Fruit fly (Drosophila melanogaster) S2 (cell line): ENCODE results near the gene Dhc16F.

ENCODE experiments used
- CG8478 ChIP-seq: fragments of >200 bp; optimal IDR thresholded peaks from 2 replicates; lab custom pipeline; 2018
- CTCF ChIP-seq, 2 experiments: fragments of >200 bp; optimal IDR thresholded peaks; 2 replicates each; lab custom pipeline; 2018

dm6 chrX:18088432-18088831 is 24.1 kb downstream of the Dhc16F start, which contains the start of gene CG7536:
- TF ChIP-seq CG8478 (lab: Kevin White, UChicago) (no peak), CTCF (optimal IDR thresholded peaks at IDR 0.05; lab: Kevin White, UChicago) (no peak)
